Worm (Caenorhabditis elegans) whole organism, L4 larva: ENCODE measurements around the gene srp-2.

Experiments
- F10B5.3 ChIP-seq: sonication (generic microtip); optimal IDR thresholded peaks from 2 replicates; lab custom pipeline; 2016; ENCODE audit warnings: mild to moderate bottlenecking, missing genetic modification characterization, missing compliant biosample characterization
- Y105C5A.15 ChIP-seq: fragments of 200-800 bp; sonication (Bioruptor generic); IDR thresholded peaks from 2 replicates; pipeline ENCODE4 v1.3.6; 2022; ENCODE audit warnings: missing genetic modification characterization, missing compliant biosample characterization
- Y48G9A.11 ChIP-seq: fragments of 200-800 bp; sonication (Bioruptor generic); IDR thresholded peaks from 2 replicates; pipeline ENCODE4 v1.3.6; 2022; ENCODE audit warnings: missing genetic modification reagents, missing genetic modification characterization, missing compliant biosample characterization
- ZK337.2 ChIP-seq: fragments of 200-800 bp; sonication (Bioruptor generic); IDR thresholded peaks from 2 replicates; pipeline ENCODE4 v1.3.6; 2022; ENCODE audit warnings: missing genetic modification reagents, missing genetic modification characterization, missing compliant biosample characterization
- ZK546.5 ChIP-seq, 2 experiments: sonication (generic microtip); optimal IDR thresholded peaks; 2 replicates each; lab custom pipeline; 2017; ENCODE audit warnings: missing biosample characterization in 2 of 2, missing genetic modification characterization in 2 of 2
- aha-1 ChIP-seq: fragments of 150-350 bp; peaks from one replicate; lab custom pipeline; 2014; ENCODE audit warnings: missing biosample characterization, missing genetic modification characterization
- arid-1 ChIP-seq: fragments of 200-800 bp; sonication (Bioruptor generic); conservative IDR thresholded peaks from 2 replicates; pipeline ENCODE4 v1.3.6; 2022; ENCODE audit warnings: missing genetic modification reagents, missing genetic modification characterization, missing compliant biosample characterization
- attf-4 ChIP-seq: sonication (generic microtip); optimal IDR thresholded peaks from 3 replicates; lab custom pipeline; 2017; ENCODE audit warnings: missing biosample characterization, missing genetic modification characterization
- ceh-62 ChIP-seq: sonication (generic microtip); optimal IDR thresholded peaks from 2 replicates; lab custom pipeline; 2017; ENCODE audit warnings: missing biosample characterization, missing genetic modification characterization
- ces-1 ChIP-seq: fragments of 150-350 bp; sonication (generic microtip); optimal IDR thresholded peaks from 4 replicates; lab custom pipeline; 2014; ENCODE audit warnings: missing biosample characterization, missing genetic modification reagents, missing genetic modification characterization
- daf-12 ChIP-seq: fragments of 150-350 bp; optimal IDR thresholded peaks from 2 replicates; lab custom pipeline; 2014; ENCODE audit warnings: missing biosample characterization, missing genetic modification reagents, missing genetic modification characterization
- daf-16 ChIP-seq, 3 experiments: sonication (generic microtip); optimal IDR thresholded peaks; 2 replicates each; lab custom pipeline; 2016 to 2017; ENCODE audit warnings: missing genetic modification characterization in 3 of 3, missing genetic modification reagents in 3 of 3, mild to moderate bottlenecking in 2 of 3, missing compliant biosample characterization in 2 of 3, missing biosample characterization in 1 of 3, moderate library complexity in 1 of 3
- daf-19 ChIP-seq: fragments of 200-800 bp; sonication (Bioruptor generic); conservative IDR thresholded peaks from 2 replicates; pipeline ENCODE4 v1.3.6; 2022; ENCODE audit warnings: missing genetic modification characterization, missing compliant biosample characterization
- daf-8 ChIP-seq: fragments of 200-800 bp; sonication (Bioruptor generic); IDR thresholded peaks from 2 replicates; pipeline ENCODE4 v1.3.6; 2022; ENCODE audit warnings: missing genetic modification characterization, missing compliant biosample characterization
- dmd-8 ChIP-seq: fragments of 200-800 bp; sonication (Bioruptor generic); IDR thresholded peaks from 2 replicates; pipeline ENCODE4 v1.3.6; 2022; ENCODE audit warnings: missing genetic modification characterization, missing compliant biosample characterization
- dpl-1 ChIP-seq: fragments of 150-350 bp; optimal IDR thresholded peaks from 2 replicates; lab custom pipeline; 2014; ENCODE audit warnings: missing biosample characterization, missing genetic modification reagents, missing genetic modification characterization
- dve-1 ChIP-seq: sonication (generic microtip); optimal IDR thresholded peaks from 2 replicates; lab custom pipeline; 2017; ENCODE audit warnings: antibody characterized with exemption, mild to moderate bottlenecking, missing genetic modification characterization, missing compliant biosample characterization; ENCODE audit not compliant: insufficient read depth
- egl-27 ChIP-seq: sonication (generic microtip); optimal IDR thresholded peaks from 3 replicates; lab custom pipeline; 2017; ENCODE audit warnings: missing biosample characterization, missing genetic modification reagents, missing genetic modification characterization
- fos-1 ChIP-seq: fragments of 150-350 bp; optimal IDR thresholded peaks from 2 replicates; lab custom pipeline; 2014; ENCODE audit warnings: missing biosample characterization, missing genetic modification characterization
- gei-8 ChIP-seq: fragments of 200-800 bp; sonication (Bioruptor generic); optimal IDR thresholded peaks from 2 replicates; lab custom pipeline; 2018; ENCODE audit warnings: mild to moderate bottlenecking, missing genetic modification characterization, missing compliant biosample characterization
- hif-1 ChIP-seq, 2 experiments: sonication (generic microtip); optimal IDR thresholded peaks; 2 replicates each; lab custom pipeline; 2016 to 2017; ENCODE audit warnings: missing compliant biosample characterization in 2 of 2, missing genetic modification characterization in 2 of 2, missing genetic modification reagents in 2 of 2, missing genotype in 2 of 2, mild to moderate bottlenecking in 1 of 2
- hlh-30 ChIP-seq: sonication (generic microtip); optimal IDR thresholded peaks from 2 replicates; lab custom pipeline; 2017; ENCODE audit warnings: antibody characterized with exemption, mild to moderate bottlenecking, missing genetic modification characterization, missing compliant biosample characterization; ENCODE audit not compliant: insufficient read depth
- hmg-1.1 ChIP-seq: fragments of 200-800 bp; sonication (Bioruptor generic); IDR thresholded peaks from 2 replicates; pipeline ENCODE4 v1.3.6; 2022; ENCODE audit warnings: missing genetic modification reagents, missing genetic modification characterization, missing compliant biosample characterization
- jun-1 ChIP-seq: fragments of 150-350 bp; optimal IDR thresholded peaks from 2 replicates; lab custom pipeline; 2014; ENCODE audit warnings: missing biosample characterization, missing genetic modification reagents, missing genetic modification characterization
- lim-7 ChIP-seq: fragments of 200-800 bp; sonication (Bioruptor generic); IDR thresholded peaks from 2 replicates; pipeline ENCODE4 v1.3.6; 2022; ENCODE audit warnings: missing genetic modification characterization, missing compliant biosample characterization
- lin-29 ChIP-seq: fragments of 200-800 bp; sonication (Bioruptor generic); IDR thresholded peaks from 2 replicates; pipeline ENCODE4 v1.3.6; 2022; ENCODE audit warnings: missing genetic modification reagents, missing genetic modification characterization, missing compliant biosample characterization
- lin-38 ChIP-seq: fragments of 200-800 bp; sonication (Bioruptor generic); IDR thresholded peaks from 2 replicates; pipeline ENCODE4 v1.3.6; 2022; ENCODE audit warnings: missing genetic modification reagents, missing genetic modification characterization, missing compliant biosample characterization
- lin-39 ChIP-seq: fragments of 150-350 bp; optimal IDR thresholded peaks from 2 replicates; lab custom pipeline; 2014; ENCODE audit warnings: missing biosample characterization, missing genetic modification reagents, missing genetic modification characterization
- madf-9 ChIP-seq: fragments of 200-800 bp; sonication (Bioruptor generic); conservative IDR thresholded peaks from 2 replicates; pipeline ENCODE4 v1.3.6; 2022; ENCODE audit warnings: missing genetic modification reagents, missing genetic modification characterization, missing compliant biosample characterization
- mdl-1 ChIP-seq, 2 experiments: fragments of 150-350 bp in 1 of 2; sonication (generic microtip) in 1 of 2; optimal IDR thresholded peaks; 2 replicates each; lab custom pipeline; 2014 to 2017; ENCODE audit warnings: missing biosample characterization in 2 of 2, missing genetic modification characterization in 2 of 2
- mep-1 ChIP-seq: fragments of 150-350 bp; sonication (generic microtip); optimal IDR thresholded peaks from 3 replicates; lab custom pipeline; 2014; ENCODE audit warnings: missing biosample characterization, missing genetic modification characterization
- nhr-10 ChIP-seq: fragments of 150-350 bp; optimal IDR thresholded peaks from 2 replicates; lab custom pipeline; 2014; ENCODE audit warnings: missing biosample characterization, missing genetic modification characterization
- nhr-102 ChIP-seq: sonication (generic microtip); optimal IDR thresholded peaks from 2 replicates; lab custom pipeline; 2016; ENCODE audit warnings: mild to moderate bottlenecking, missing genetic modification characterization, moderate library complexity, missing compliant biosample characterization
- nhr-111 ChIP-seq: fragments of 200-800 bp; sonication (Bioruptor generic); optimal IDR thresholded peaks from 2 replicates; lab custom pipeline; 2018; ENCODE audit warnings: mild to moderate bottlenecking, missing genetic modification characterization, missing compliant biosample characterization
- nhr-237 ChIP-seq: sonication (generic microtip); optimal IDR thresholded peaks from 2 replicates; lab custom pipeline; 2017; ENCODE audit warnings: missing biosample characterization, missing genetic modification characterization
- nhr-28 ChIP-seq: fragments of 150-350 bp; optimal IDR thresholded peaks from 2 replicates; lab custom pipeline; 2014; ENCODE audit warnings: missing biosample characterization, missing genetic modification characterization
- nhr-6 ChIP-seq: fragments of 150-350 bp; optimal IDR thresholded peaks from 2 replicates; lab custom pipeline; 2014; ENCODE audit warnings: missing biosample characterization, missing genetic modification characterization
- nhr-76 ChIP-seq: fragments of 150-350 bp; optimal IDR thresholded peaks from 2 replicates; lab custom pipeline; 2014; ENCODE audit warnings: missing biosample characterization, missing genetic modification characterization
- saeg-2 ChIP-seq: fragments of 200-800 bp; sonication (Bioruptor generic); IDR thresholded peaks from 2 replicates; pipeline ENCODE4 v1.3.6; 2022; ENCODE audit warnings: missing genetic modification reagents, missing genetic modification characterization, missing compliant biosample characterization
- sdz-12 ChIP-seq: fragments of 200-800 bp; sonication (Bioruptor generic); optimal IDR thresholded peaks from 2 replicates; lab custom pipeline; 2018; ENCODE audit warnings: mild to moderate bottlenecking, missing genetic modification characterization, missing compliant biosample characterization
- tag-97 ChIP-seq: fragments of 200-800 bp; sonication (Bioruptor generic); IDR thresholded peaks from 2 replicates; pipeline ENCODE4 v1.3.6; 2022; ENCODE audit warnings: missing genetic modification characterization, missing compliant biosample characterization
- unc-62 ChIP-seq, 3 experiments: fragments of 150-350 bp in 1 of 3; sonication (generic microtip); optimal IDR thresholded peaks in 2 of 3; peaks in 1 of 3; 1 replicate in 1 of 3; 2 replicates in 2 of 3; lab custom pipeline; 2014 to 2017; ENCODE audit warnings: missing biosample characterization in 3 of 3, missing genetic modification characterization in 3 of 3, missing genetic modification reagents in 3 of 3, missing genotype in 1 of 3
- zag-1 ChIP-seq: fragments of 150-350 bp; optimal IDR thresholded peaks from 2 replicates; lab custom pipeline; 2014; ENCODE audit warnings: missing biosample characterization, missing genetic modification characterization
- zfp-3 ChIP-seq: fragments of 200-800 bp; sonication (Bioruptor generic); conservative IDR thresholded peaks from 2 replicates; pipeline ENCODE4 v1.3.6; 2022; ENCODE audit warnings: missing genetic modification reagents, missing genetic modification characterization, missing compliant biosample characterization
- ztf-11 ChIP-seq: fragments of 150-350 bp; optimal IDR thresholded peaks from 2 replicates; lab custom pipeline; 2014; ENCODE audit warnings: missing biosample characterization, missing genetic modification characterization
- ztf-7 ChIP-seq: fragments of 150-350 bp; optimal IDR thresholded peaks from 2 replicates; lab custom pipeline; 2014; ENCODE audit warnings: missing biosample characterization, missing genetic modification characterization

The srp-2 gene

DNA sequence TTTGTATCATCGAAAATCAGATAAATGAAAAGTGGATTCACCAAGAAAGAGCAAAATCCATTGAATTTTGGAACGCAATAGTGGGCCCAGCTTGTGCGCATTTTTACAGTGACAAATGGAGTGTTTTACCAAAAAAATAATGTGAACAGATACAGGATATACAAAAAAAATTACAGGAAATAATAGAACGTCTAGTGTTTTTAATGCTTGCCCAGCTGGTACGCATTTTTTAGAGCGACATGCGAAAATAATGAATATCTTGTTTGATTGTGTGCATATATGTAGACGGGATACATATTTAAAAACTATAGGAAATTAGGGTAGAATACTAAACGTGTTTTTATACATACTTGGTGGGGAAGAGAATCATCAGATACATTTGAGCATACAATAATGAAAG, 26.3 kb upstream of the srp-2 start, which contains the start of gene srj-25:
Gene srj-25, minus strand, starts transcription at position 101 of the 400 bp plus-strand sequence.
- no peak for TF ChIP-seq arid-1 (GFP tag; lab: Robert Waterston, UW)
- TF ChIP-seq egl-27 (tag; lab: Kevin White, UChicago): no peak
- TF ChIP-seq saeg-2 (GFP tag; lab: Robert Waterston, UW): no peak
- TF ChIP-seq zfp-3 (GFP tag; lab: Robert Waterston, UW): no peak
- TF ChIP-seq madf-9: no peak
- TF ChIP-seq nhr-237 (tag; lab: Kevin White, UChicago): no peak
- no peak for TF ChIP-seq gei-8 (GFP tag; lab: Kevin White, UChicago)
- no peak for TF ChIP-seq nhr-28 (tag; lab: Kevin White, UChicago)
- TF ChIP-seq jun-1 (tag; lab: Kevin White, UChicago): no peak
- TF ChIP-seq sdz-12 (GFP tag; lab: Kevin White, UChicago): no peak
- no peak for TF ChIP-seq attf-4 (tag; lab: Kevin White, UChicago)
- TF ChIP-seq, all 104 proteins: peak for 0

DNA sequence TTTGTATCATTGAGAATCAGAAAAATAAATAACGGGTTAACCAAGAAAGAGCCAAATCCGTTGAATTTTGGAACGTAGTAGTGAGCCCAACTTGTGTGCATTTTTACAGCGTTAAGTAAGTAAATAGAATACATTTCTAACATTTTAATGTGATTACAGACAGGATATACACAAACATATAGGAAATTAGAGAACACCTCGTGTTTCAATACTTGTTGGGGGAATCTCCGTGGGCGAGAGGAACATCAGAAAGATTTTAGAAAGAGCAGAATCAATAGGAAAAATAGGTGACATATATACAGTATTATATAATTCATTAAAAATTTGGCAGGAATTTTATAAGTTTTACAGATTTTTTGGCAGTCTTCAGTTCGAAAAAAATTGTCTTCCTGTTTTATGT, 23.7 kb upstream of the srp-2 start, which contains the start of gene srj-24:
Gene srj-24, minus strand, starts transcription at position 101 of the 400 bp plus-strand sequence.
- TF ChIP-seq daf-8 (GFP tag; lab: Robert Waterston, UW) (no peak), lin-38 (GFP tag; lab: Robert Waterston, UW) (no peak), jun-1 (tag; lab: Kevin White, UChicago) (no peak), nhr-10 (tag; lab: Kevin White, UChicago) (no peak), tag-97 (GFP tag; lab: Robert Waterston, UW) (no peak), ZK337.2 (no peak), zag-1 (tag; lab: Kevin White, UChicago) (no peak), nhr-6 (tag; lab: Kevin White, UChicago) (no peak), mdl-1 (tag; optimal IDR thresholded peaks at IDR 0.05; lab: Kevin White, UChicago) (no peak), F10B5.3 (tag; lab: Kevin White, UChicago) (no peak), dpl-1 (GFP tag; lab: Kevin White, UChicago) (no peak), fos-1 (tag; lab: Kevin White, UChicago) (no peak), lim-7 (GFP tag; lab: Robert Waterston, UW) (no peak), Y48G9A.11 (GFP tag; lab: Robert Waterston, UW) (no peak)
- TF ChIP-seq, all 104 proteins: peak for 0

DNA sequence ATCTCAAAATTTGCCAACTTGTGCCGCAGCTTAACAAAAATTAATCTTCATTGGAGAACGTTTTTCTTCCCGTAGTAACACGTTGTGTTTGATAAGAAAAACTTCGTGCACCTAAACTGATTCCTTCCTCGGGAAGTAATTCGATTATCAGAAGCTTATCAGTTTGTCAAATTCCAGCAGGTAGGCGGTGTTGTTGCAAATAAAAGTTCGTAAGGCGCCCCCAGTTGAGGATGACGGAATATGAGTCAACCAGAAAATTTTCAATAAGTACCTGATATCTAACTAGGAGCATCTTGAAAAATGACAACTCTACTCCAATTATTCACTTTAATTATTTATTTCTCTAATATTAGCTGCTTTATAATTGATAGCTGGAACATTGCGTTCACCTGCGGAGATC, 20.6 kb upstream of the srp-2 start, which contains the start of gene C05E4.7:
Gene C05E4.7, plus strand, starts transcription at position 301 of the 400 bp plus-strand sequence.
- TF ChIP-seq dve-1 (tag; lab: Kevin White, UChicago): no peak
- no peak for TF ChIP-seq dmd-8 (GFP tag; lab: Robert Waterston, UW)
- no peak for TF ChIP-seq hmg-1.1
- no peak for TF ChIP-seq Y105C5A.15
- no peak for TF ChIP-seq ZK546.5 (tag; optimal IDR thresholded peaks at IDR 0.05; lab: Kevin White, UChicago)
- TF ChIP-seq nhr-102 (tag; lab: Kevin White, UChicago): no peak
- TF ChIP-seq saeg-2 (GFP tag; lab: Robert Waterston, UW): no peak
- no peak for TF ChIP-seq ztf-11
- no peak for TF ChIP-seq nhr-111

DNA sequence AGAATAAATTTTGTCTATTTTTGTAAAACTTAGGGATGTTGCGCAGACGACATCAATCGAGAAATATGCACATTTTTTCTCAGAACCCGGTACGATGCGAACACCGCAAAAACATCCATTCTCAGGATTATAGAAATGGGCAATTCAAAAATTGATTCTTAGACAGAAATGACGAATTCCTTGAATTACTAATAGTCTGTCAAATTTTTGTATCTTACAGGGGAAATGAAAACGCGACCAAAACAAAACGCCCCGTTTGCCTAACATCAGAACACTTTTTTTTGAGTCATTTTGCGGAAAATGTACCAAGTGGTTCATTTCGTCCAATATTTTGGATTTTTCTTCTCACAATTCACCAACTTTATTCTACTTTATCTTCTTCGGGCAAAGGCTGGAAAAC, 19.1 kb upstream of the srp-2 start, which contains the start of gene str-134:
Gene str-134, plus strand, starts transcription at position 301 of the 400 bp plus-strand sequence.
- TF ChIP-seq nhr-76 (no peak), unc-62 (GFP tag; optimal IDR thresholded peaks at IDR 0.05 in 1 of 2; lab: Kevin White, UChicago) (no peak), unc-62 (tag; optimal IDR thresholded peaks at IDR 0.05; lab: Kevin White, UChicago) (no peak), dpl-1 (GFP tag; lab: Kevin White, UChicago) (no peak), aha-1 (tag; lab: Kevin White, UChicago) (no peak), tag-97 (GFP tag; lab: Robert Waterston, UW) (no peak), ztf-7 (tag; lab: Kevin White, UChicago) (no peak), mep-1 (tag; lab: Kevin White, UChicago) (no peak), daf-16 (GFP tag; optimal IDR thresholded peaks at IDR 0.05; lab: Kevin White, UChicago) (no peak), daf-16 (tag; optimal IDR thresholded peaks at IDR 0.05; lab: Kevin White, UChicago) (no peak), ces-1 (GFP tag; lab: Kevin White, UChicago) (no peak), hif-1 (tag; optimal IDR thresholded peaks at IDR 0.05; lab: Kevin White, UChicago) (no peak), nhr-237 (tag; lab: Kevin White, UChicago) (no peak), ceh-62 (tag; lab: Kevin White, UChicago) (no peak), hlh-30 (tag; lab: Kevin White, UChicago) (no peak), daf-12 (tag; lab: Kevin White, UChicago) (no peak), lin-29 (no peak), lin-38 (GFP tag; lab: Robert Waterston, UW) (no peak), lin-39 (tag; lab: Kevin White, UChicago) (no peak), daf-19 (GFP tag; lab: Robert Waterston, UW) (no peak)
